Fruit fly (Drosophila melanogaster): Measurements from ENCODE around the gene CG13989.

- no peak for TF ChIP-seq lola (GFP tag; optimal IDR thresholded peaks at IDR 0.05)
- no peak for TF ChIP-seq CG9705 (GFP tag; optimal IDR thresholded peaks at IDR 0.05)
- no peak for TF ChIP-seq psq (GFP tag; optimal IDR thresholded peaks at IDR 0.05)
Measured at dm6 chr2L:6139082-6139481, 21.1 kb upstream of the CG13989 start, which contains the start of gene CG13991.
